Fruit fly (Drosophila melanogaster) whole organism, prepupa: ENCODE measurements around the gene mRpL22.

Source experiments
- Blimp-1 ChIP-seq: fragments of 200-800 bp; sonication (Bioruptor generic); optimal IDR thresholded peaks from 3 replicates; lab custom pipeline; 2017; ENCODE audit warnings: missing biosample characterization, missing genetic modification characterization, mild to moderate bottlenecking, moderate library complexity, missing genetic modification reagents
- CG10631 ChIP-seq: fragments of 200-800 bp; sonication (Bioruptor generic); optimal IDR thresholded peaks from 2 replicates; lab custom pipeline; 2016; ENCODE audit warnings: missing biosample characterization, missing genetic modification characterization
- CG10669 ChIP-seq: fragments of 200-800 bp; sonication (Bioruptor generic); optimal IDR thresholded peaks from 3 replicates; lab custom pipeline; 2018; ENCODE audit warnings: missing biosample characterization, mild to moderate bottlenecking, missing genetic modification characterization, moderate library complexity
- CG11294 ChIP-seq: fragments of 200-800 bp; sonication (Bioruptor generic); IDR thresholded peaks from 2 replicates; pipeline ENCODE4 v1.3.6; 2022; ENCODE audit warnings: missing biosample characterization, missing genetic modification characterization
- CG11762 ChIP-seq: fragments of 200-800 bp; sonication (Bioruptor generic); optimal IDR thresholded peaks from 3 replicates; lab custom pipeline; 2016; ENCODE audit warnings: missing biosample characterization, missing genetic modification characterization; ENCODE audit not compliant: insufficient read depth
- CG15336 ChIP-seq: fragments of 200-800 bp; sonication (Bioruptor generic); IDR thresholded peaks from 2 replicates; pipeline ENCODE4 v1.3.6; 2022; ENCODE audit warnings: missing biosample characterization, missing genetic modification characterization
- CG16779 ChIP-seq: fragments of 200-800 bp; sonication (Bioruptor generic); optimal IDR thresholded peaks from 3 replicates; lab custom pipeline; 2017; ENCODE audit warnings: missing biosample characterization, mild to moderate bottlenecking, missing genetic modification characterization
- CG31627 ChIP-seq: fragments of 200-800 bp; sonication (Bioruptor generic); optimal IDR thresholded peaks from 3 replicates; lab custom pipeline; 2016; ENCODE audit warnings: missing biosample characterization, missing genetic modification characterization
- CG32006 ChIP-seq: fragments of 200-800 bp; sonication (Bioruptor generic); optimal IDR thresholded peaks from 3 replicates; lab custom pipeline; 2017; ENCODE audit warnings: missing biosample characterization, mild to moderate bottlenecking, missing genetic modification characterization
- CG34406 ChIP-seq: fragments of 200-800 bp; sonication (Bioruptor generic); optimal IDR thresholded peaks from 3 replicates; lab custom pipeline; 2016; ENCODE audit warnings: missing biosample characterization, missing genetic modification characterization
- CG3919 ChIP-seq: fragments of 200-800 bp; sonication (Bioruptor generic); optimal IDR thresholded peaks from 3 replicates; lab custom pipeline; 2016; ENCODE audit warnings: missing biosample characterization, missing genetic modification characterization
- CG6163 ChIP-seq: fragments of 200-800 bp; sonication (Bioruptor generic); IDR thresholded peaks from 3 replicates; pipeline ENCODE4 v1.3.6; 2022; ENCODE audit warnings: missing biosample characterization, missing genetic modification characterization
- CG6276 ChIP-seq: fragments of 200-800 bp; sonication (Bioruptor generic); optimal IDR thresholded peaks from 2 replicates; lab custom pipeline; 2017; ENCODE audit warnings: missing biosample characterization, mild to moderate bottlenecking, missing genetic modification characterization
- CG6792 ChIP-seq: fragments of 200-800 bp; sonication (Bioruptor generic); optimal IDR thresholded peaks from 3 replicates; lab custom pipeline; 2016; ENCODE audit warnings: missing biosample characterization, missing genetic modification characterization
- CG6808 ChIP-seq: fragments of 200-800 bp; sonication (Bioruptor generic); optimal IDR thresholded peaks from 3 replicates; lab custom pipeline; 2017; ENCODE audit warnings: missing biosample characterization, missing genetic modification characterization, mild to moderate bottlenecking, moderate library complexity, missing genetic modification reagents
- CG6854 ChIP-seq: fragments of 200-800 bp; sonication (Bioruptor generic); optimal IDR thresholded peaks from 2 replicates; lab custom pipeline; 2017; ENCODE audit warnings: missing biosample characterization, mild to moderate bottlenecking, missing genetic modification characterization
- CG8632 ChIP-seq: fragments of 200-800 bp; sonication (Bioruptor generic); optimal IDR thresholded peaks from 3 replicates; lab custom pipeline; 2016; ENCODE audit warnings: missing biosample characterization, missing genetic modification characterization
- CG9139 ChIP-seq: fragments of 200-800 bp; sonication (Bioruptor generic); optimal IDR thresholded peaks from 3 replicates; lab custom pipeline; 2017; ENCODE audit warnings: missing biosample characterization, mild to moderate bottlenecking, missing genetic modification characterization
- Eip75B ChIP-seq: fragments of 200-800 bp; sonication (Bioruptor generic); optimal IDR thresholded peaks from 3 replicates; lab custom pipeline; 2016; ENCODE audit warnings: missing biosample characterization, missing genetic modification characterization
- Eip78C ChIP-seq: fragments of 200-800 bp; sonication (Bioruptor generic); peaks from one replicate; lab custom pipeline; 2016; ENCODE audit warnings: missing biosample characterization, missing genetic modification characterization
- Ets21C ChIP-seq: fragments of 200-800 bp; sonication (Bioruptor generic); optimal IDR thresholded peaks from 3 replicates; lab custom pipeline; 2016; ENCODE audit warnings: missing biosample characterization, missing genetic modification characterization
- Ets96B ChIP-seq: fragments of 200-800 bp; optimal IDR thresholded peaks from 2 replicates; lab custom pipeline; 2019; ENCODE audit warnings: missing biosample characterization, mild to moderate bottlenecking, missing genetic modification characterization, moderate library complexity
- Hr39 ChIP-seq: fragments of 200-800 bp; sonication (Bioruptor generic); optimal IDR thresholded peaks from 2 replicates; lab custom pipeline; 2016; ENCODE audit warnings: missing biosample characterization, missing genetic modification characterization
- Lpt ChIP-seq: fragments of 200-800 bp; sonication (Bioruptor generic); optimal IDR thresholded peaks from 3 replicates; lab custom pipeline; 2016; ENCODE audit warnings: missing biosample characterization, missing genetic modification characterization
- Smox ChIP-seq: fragments of 200-800 bp; sonication (Bioruptor generic); optimal IDR thresholded peaks from 3 replicates; lab custom pipeline; 2016; ENCODE audit warnings: missing biosample characterization, missing genetic modification characterization
- Sox102F ChIP-seq: fragments of 200-800 bp; sonication (Bioruptor generic); optimal IDR thresholded peaks from 2 replicates; lab custom pipeline; 2016; ENCODE audit warnings: missing biosample characterization, mild to moderate bottlenecking, missing genetic modification characterization
- Sox14 ChIP-seq: fragments of 200-800 bp; sonication (Bioruptor generic); optimal IDR thresholded peaks from 3 replicates; lab custom pipeline; 2016; ENCODE audit warnings: missing biosample characterization, missing genetic modification characterization
- achi ChIP-seq: fragments of 200-800 bp; sonication (Bioruptor generic); optimal IDR thresholded peaks from 3 replicates; lab custom pipeline; 2016; ENCODE audit warnings: missing biosample characterization, missing genetic modification characterization
- acj6 ChIP-seq: fragments of 200-800 bp; sonication (Bioruptor generic); optimal IDR thresholded peaks from 3 replicates; lab custom pipeline; 2016; ENCODE audit warnings: missing biosample characterization, missing genetic modification characterization
- dac ChIP-seq: fragments of 200-800 bp; sonication (Bioruptor generic); optimal IDR thresholded peaks from 2 replicates; lab custom pipeline; 2017; ENCODE audit warnings: missing biosample characterization, mild to moderate bottlenecking, missing genetic modification characterization
- eg ChIP-seq: fragments of 200-800 bp; sonication (Bioruptor generic); IDR thresholded peaks from 3 replicates; pipeline ENCODE4 v1.3.6; 2022; ENCODE audit warnings: missing biosample characterization, missing genetic modification characterization
- esn ChIP-seq: fragments of 200-800 bp; sonication (Bioruptor generic); optimal IDR thresholded peaks from 2 replicates; lab custom pipeline; 2016; ENCODE audit warnings: missing biosample characterization, mild to moderate bottlenecking, missing genetic modification characterization, moderate library complexity
- fd59A ChIP-seq: fragments of 200-800 bp; sonication (Bioruptor generic); optimal IDR thresholded peaks from 2 replicates; lab custom pipeline; 2017; ENCODE audit warnings: missing biosample characterization, mild to moderate bottlenecking, missing genetic modification characterization, missing genetic modification reagents
- fkh ChIP-seq: fragments of 200-800 bp; sonication (Bioruptor generic); optimal IDR thresholded peaks from 3 replicates; lab custom pipeline; 2017; ENCODE audit warnings: missing biosample characterization, mild to moderate bottlenecking, missing genetic modification characterization, moderate library complexity
- net ChIP-seq: fragments of 200-800 bp; sonication (Bioruptor generic); optimal IDR thresholded peaks from 3 replicates; lab custom pipeline; 2016; ENCODE audit warnings: missing biosample characterization, missing genetic modification characterization
- salr ChIP-seq, 2 experiments: fragments of 200-800 bp; sonication (Bioruptor generic); optimal IDR thresholded peaks; 3 replicates each; lab custom pipeline; 2016 to 2018; ENCODE audit warnings: missing biosample characterization in 2 of 2, missing genetic modification characterization in 2 of 2, mild to moderate bottlenecking in 1 of 2
- spab ChIP-seq: fragments of 200-800 bp; sonication (Bioruptor generic); optimal IDR thresholded peaks from 2 replicates; lab custom pipeline; 2017; ENCODE audit warnings: missing biosample characterization, mild to moderate bottlenecking, missing genetic modification characterization, missing genetic modification reagents
- ss ChIP-seq, 2 experiments: fragments of 200-800 bp; sonication (Bioruptor generic); optimal IDR thresholded peaks; 2 replicates in 1 of 2; 3 replicates in 1 of 2; lab custom pipeline; 2017 to 2018; ENCODE audit warnings: mild to moderate bottlenecking in 2 of 2, missing biosample characterization in 2 of 2, missing genetic modification characterization in 2 of 2, moderate library complexity in 1 of 2
- svp ChIP-seq: fragments of 200-800 bp; sonication (Bioruptor generic); peaks from one replicate; lab custom pipeline; 2016; ENCODE audit warnings: missing biosample characterization, missing genetic modification characterization
- topi ChIP-seq: fragments of 200-800 bp; sonication (Bioruptor generic); optimal IDR thresholded peaks from 3 replicates; lab custom pipeline; 2016; ENCODE audit warnings: missing biosample characterization, missing genetic modification characterization

The mRpL22 gene

dm6 chrX:16765809-16766208, 17.9 kb upstream of the mRpL22 start (continued):
- TF ChIP-seq CG6792 (GFP tag; lab: Kevin White, UChicago) (peak; percentile 13), topi (peak; percentile 1), CG6808 (peak; percentile 17), CG11294 (GFP tag; lab: Robert Waterston, UW) (no peak), Sox14 (GFP tag; lab: Kevin White, UChicago) (peak; percentile 30), CG6276 (GFP tag; lab: Kevin White, UChicago) (no peak), CG3919 (GFP tag; lab: Kevin White, UChicago) (peak; percentile 7), fd59A (peak; percentile 2), CG11762 (GFP tag; lab: Kevin White, UChicago) (no peak), CG34406 (GFP tag; lab: Kevin White, UChicago) (no peak), Lpt (GFP tag; lab: Kevin White, UChicago) (peak; percentile 56)

- 0 out of 3 replicates have a peak, but pooled peaks have one; percentile 16 for TF ChIP-seq CG6163 (GFP tag; lab: Robert Waterston, UW)
- peak; percentile 39 for TF ChIP-seq Eip78C
- TF ChIP-seq svp = peak; percentile 45
- no peak for TF ChIP-seq spab (GFP tag; lab: Kevin White, UChicago)
- peak in 1 of 2 experiments; percentile 33 for TF ChIP-seq ss (GFP tag; optimal IDR thresholded peaks at IDR 0.05; lab: Kevin White, UChicago)
- 0 out of 2 replicates have a peak, but pooled peaks have one; percentile 26 for TF ChIP-seq CG15336 (GFP tag; lab: Robert Waterston, UW)
- TF ChIP-seq eg (GFP tag; lab: Robert Waterston, UW) = 0 out of 3 replicates have a peak, but pooled peaks have one; percentile 9
- no peak for TF ChIP-seq CG10631 (GFP tag; lab: Kevin White, UChicago)
- TF ChIP-seq CG32006 (GFP tag; lab: Kevin White, UChicago) = no peak
- TF ChIP-seq, all 60 proteins: peak for 6
These were observed 16.8 kb upstream of the mRpL22 start for dm6 chrX:16766868-16767431.

- TF ChIP-seq Eip78C (peak; percentile 54), CG31627 (GFP tag; lab: Kevin White, UChicago) (no peak), CG32006 (GFP tag; lab: Kevin White, UChicago) (peak; percentile 39)
These were observed 15.0 kb upstream of the mRpL22 start for dm6 chrX:16768770-16769169.

- TF ChIP-seq acj6 (GFP tag; lab: Kevin White, UChicago) (peak; percentile 51), CG6808 (peak; percentile 69), fkh (GFP tag; lab: Kevin White, UChicago) (no peak), CG8632 (GFP tag; lab: Kevin White, UChicago) (peak; percentile 2), Sox102F (GFP tag; lab: Kevin White, UChicago) (peak; percentile 6), topi (peak; percentile 62), Ets96B (tag; lab: Kevin White, UChicago) (peak; percentile 69), esn (peak; percentile 26), CG16779 (tag; lab: Kevin White, UChicago) (no peak), CG31627 (GFP tag; lab: Kevin White, UChicago) (peak; percentile 20), CG6163 (GFP tag; lab: Robert Waterston, UW) (peak; percentile 92), Smox (GFP tag; lab: Kevin White, UChicago) (no peak), Hr39 (GFP tag; lab: Kevin White, UChicago) (peak; percentile 25), CG11762 (GFP tag; lab: Kevin White, UChicago) (peak; percentile 58), achi (GFP tag; lab: Kevin White, UChicago) (peak; percentile 33), Ets21C (GFP tag; lab: Kevin White, UChicago) (no peak), spab (GFP tag; lab: Kevin White, UChicago) (peak; percentile 55), net (GFP tag; lab: Kevin White, UChicago) (peak; percentile 35), CG10669 (peak; percentile 75), Sox14 (GFP tag; lab: Kevin White, UChicago) (peak; percentile 27), CG9139 (GFP tag; lab: Kevin White, UChicago) (no peak), CG11294 (GFP tag; lab: Robert Waterston, UW) (peak; percentile 61), CG34406 (GFP tag; lab: Kevin White, UChicago) (peak; percentile 41), salr (GFP tag; optimal IDR thresholded peaks at IDR 0.05; lab: Kevin White, UChicago) (peak; percentile 28 to 45), CG3919 (GFP tag; lab: Kevin White, UChicago) (peak; percentile 70), CG6854 (no peak), Blimp-1 (GFP tag; lab: Kevin White, UChicago) (no peak), Eip75B (GFP tag; lab: Kevin White, UChicago) (peak; percentile 65), dac (no peak)
These were observed 10.6 kb upstream of the mRpL22 start for dm6 chrX:16772882-16773827.
